Fruit fly (Drosophila melanogaster) whole organism, embryonic: ENCODE results near the gene Fer3HCH.

Experiments
- Atf6 ChIP-seq: fragments of 200-800 bp; sonication (Bioruptor generic); IDR thresholded peaks from 2 replicates; pipeline ENCODE4 v1.3.6; 2022; ENCODE audit warnings: missing biosample characterization, missing genetic modification characterization
- Bdp1 ChIP-seq: fragments of 200-800 bp; sonication (Bioruptor generic); optimal IDR thresholded peaks from 3 replicates; lab custom pipeline; 2016; ENCODE audit warnings: missing biosample characterization, missing genetic modification characterization
- Bteb2 ChIP-seq: fragments of 200-800 bp; sonication (Bioruptor generic); optimal IDR thresholded peaks from 2 replicates; lab custom pipeline; 2016; ENCODE audit warnings: missing biosample characterization, missing genetic modification characterization
- CG10959 ChIP-seq: fragments of 200-800 bp; sonication (Bioruptor generic); IDR thresholded peaks from 2 replicates; pipeline ENCODE4 v1.3.6; 2022; ENCODE audit warnings: missing biosample characterization, missing genetic modification characterization
- CG12391 ChIP-seq: fragments of 200-800 bp; sonication (Bioruptor generic); optimal IDR thresholded peaks from 3 replicates; lab custom pipeline; 2018; ENCODE audit warnings: missing biosample characterization, mild to moderate bottlenecking, missing genetic modification characterization, moderate library complexity
- CG14441 ChIP-seq: fragments of 200-800 bp; sonication (Bioruptor generic); IDR thresholded peaks from 2 replicates; pipeline ENCODE4 v1.3.6; 2022; ENCODE audit warnings: missing biosample characterization, missing genetic modification characterization
- CG14710 ChIP-seq: fragments of 200-800 bp; sonication (Bioruptor generic); optimal IDR thresholded peaks from 3 replicates; lab custom pipeline; 2019; ENCODE audit warnings: missing biosample characterization, mild to moderate bottlenecking, missing genetic modification characterization, moderate library complexity
- CG1603 ChIP-seq: fragments of 200-800 bp; sonication (Bioruptor generic); optimal IDR thresholded peaks from 2 replicates; lab custom pipeline; 2019; ENCODE audit warnings: missing biosample characterization, mild to moderate bottlenecking, missing genetic modification characterization, moderate library complexity
- CG17186 ChIP-seq: fragments of 200-800 bp; sonication (Bioruptor generic); optimal IDR thresholded peaks from 3 replicates; lab custom pipeline; 2017; ENCODE audit warnings: missing biosample characterization, missing genetic modification reagents, missing genetic modification characterization
- CG17912 ChIP-seq: fragments of 200-800 bp; sonication (Bioruptor generic); optimal IDR thresholded peaks from 2 replicates; lab custom pipeline; 2018; ENCODE audit warnings: missing biosample characterization, mild to moderate bottlenecking, missing genetic modification characterization
- CG18599 ChIP-seq: fragments of 200-800 bp; sonication (Bioruptor generic); optimal IDR thresholded peaks from 3 replicates; lab custom pipeline; 2017; ENCODE audit warnings: missing biosample characterization, missing genetic modification characterization, mild to moderate bottlenecking, moderate library complexity, missing genetic modification reagents
- CG2129 ChIP-seq: fragments of 200-800 bp; sonication (Bioruptor generic); IDR thresholded peaks from 2 replicates; pipeline ENCODE4 v1.3.6; 2022; ENCODE audit warnings: missing biosample characterization, missing genetic modification characterization; ENCODE audit not compliant: partially characterized antibody
- CG2199 ChIP-seq: fragments of 200-800 bp; sonication (Bioruptor generic); IDR thresholded peaks from 3 replicates; pipeline ENCODE4 v1.3.6; 2022; ENCODE audit warnings: missing biosample characterization, missing genetic modification characterization
- CG30403 ChIP-seq: fragments of 200-800 bp; sonication (Bioruptor generic); optimal IDR thresholded peaks from 3 replicates; lab custom pipeline; 2016; ENCODE audit warnings: missing biosample characterization, missing genetic modification characterization
- CG32772 ChIP-seq: fragments of 200-800 bp; sonication (Bioruptor generic); IDR thresholded peaks from 2 replicates; pipeline ENCODE4 v1.3.6; 2022; ENCODE audit warnings: missing biosample characterization, missing genetic modification characterization
- CG33557 ChIP-seq: fragments of 200-800 bp; sonication (Bioruptor generic); optimal IDR thresholded peaks from 2 replicates; lab custom pipeline; 2019; ENCODE audit warnings: missing biosample characterization, mild to moderate bottlenecking, missing genetic modification characterization, moderate library complexity
- CG42726 ChIP-seq: fragments of 200-800 bp; sonication (Bioruptor generic); IDR thresholded peaks from 2 replicates; pipeline ENCODE4 v1.3.6; 2022; ENCODE audit warnings: missing biosample characterization, missing genetic modification characterization; ENCODE audit not compliant: partially characterized antibody
- CG4282 ChIP-seq: fragments of 200-800 bp; sonication (Bioruptor generic); optimal IDR thresholded peaks from 2 replicates; lab custom pipeline; 2016; ENCODE audit warnings: missing biosample characterization, missing genetic modification characterization
- CG4820 ChIP-seq: fragments of 200-800 bp; sonication (Bioruptor generic); optimal IDR thresholded peaks from 3 replicates; lab custom pipeline; 2016; ENCODE audit warnings: missing biosample characterization, missing genetic modification characterization
- CG8089 ChIP-seq: fragments of 200-800 bp; sonication (Bioruptor generic); optimal IDR thresholded peaks from 3 replicates; lab custom pipeline; 2016; ENCODE audit warnings: missing biosample characterization, missing genetic modification characterization
- CG8924 ChIP-seq: fragments of 200-800 bp; optimal IDR thresholded peaks from 3 replicates; lab custom pipeline; 2019; ENCODE audit warnings: missing biosample characterization, mild to moderate bottlenecking, missing genetic modification characterization, moderate library complexity
- Chrac-16 ChIP-seq: fragments of 200-800 bp; sonication (Bioruptor generic); optimal IDR thresholded peaks from 3 replicates; lab custom pipeline; 2016; ENCODE audit warnings: missing biosample characterization, missing genetic modification characterization
- CoRest ChIP-seq: fragments of 200-800 bp; sonication (Bioruptor generic); optimal IDR thresholded peaks from 3 replicates; lab custom pipeline; 2018; ENCODE audit warnings: missing biosample characterization, mild to moderate bottlenecking, missing genetic modification characterization, moderate library complexity
- Drgx ChIP-seq: fragments of 200-800 bp; sonication (Bioruptor generic); IDR thresholded peaks from 2 replicates; pipeline ENCODE4 v1.3.6; 2022; ENCODE audit warnings: missing biosample characterization, missing genetic modification characterization
- E2f1 ChIP-seq: fragments of 200-800 bp; sonication (Bioruptor generic); IDR thresholded peaks from 2 replicates; pipeline ENCODE4 v1.3.6; 2022; ENCODE audit warnings: missing biosample characterization, missing genetic modification characterization
- GATAe ChIP-seq: fragments of 200-800 bp; sonication (Bioruptor generic); conservative IDR thresholded peaks from 2 replicates; pipeline ENCODE4 v1.3.6; 2022; ENCODE audit warnings: missing biosample characterization, missing genetic modification characterization
- Gug ChIP-seq: fragments of 200-800 bp; sonication (Bioruptor generic); IDR thresholded peaks from 4 replicates; pipeline ENCODE4 v1.3.6; 2022; ENCODE audit warnings: missing biosample characterization, missing genetic modification characterization
- Hsf ChIP-seq: fragments of 200-800 bp; sonication (Bioruptor generic); optimal IDR thresholded peaks from 3 replicates; lab custom pipeline; 2016; ENCODE audit warnings: missing biosample characterization, missing genetic modification characterization
- Pdp1 ChIP-seq, 2 experiments: fragments of 200-800 bp; sonication (Bioruptor generic); optimal IDR thresholded peaks; 3 replicates each; lab custom pipeline; 2016; ENCODE audit warnings: missing biosample characterization in 2 of 2, missing genetic modification characterization in 2 of 2, mild to moderate bottlenecking in 1 of 2, moderate library complexity in 1 of 2
- Spps ChIP-seq: fragments of 200-800 bp; sonication (Bioruptor generic); optimal IDR thresholded peaks from 2 replicates; lab custom pipeline; 2018; ENCODE audit warnings: missing biosample characterization, mild to moderate bottlenecking, missing genetic modification characterization
- bcd ChIP-seq: fragments of 200-800 bp; sonication (Bioruptor generic); optimal IDR thresholded peaks from 2 replicates; lab custom pipeline; 2017; ENCODE audit warnings: missing biosample characterization, mild to moderate bottlenecking, missing genetic modification characterization
- cwo ChIP-seq: fragments of 200-800 bp; sonication (Bioruptor generic); optimal IDR thresholded peaks from 3 replicates; lab custom pipeline; 2017; ENCODE audit warnings: missing biosample characterization, missing genetic modification characterization, mild to moderate bottlenecking, moderate library complexity, missing genetic modification reagents
- danr ChIP-seq: fragments of 200-800 bp; sonication (Bioruptor generic); IDR thresholded peaks from 2 replicates; pipeline ENCODE4 v1.3.6; 2022; ENCODE audit warnings: missing biosample characterization, missing genetic modification characterization
- ewg ChIP-seq: fragments of 200-800 bp; sonication (Bioruptor generic); optimal IDR thresholded peaks from 3 replicates; lab custom pipeline; 2017; ENCODE audit warnings: mild to moderate bottlenecking, missing biosample characterization, missing genetic modification reagents, missing genetic modification characterization
- insv ChIP-seq, 2 experiments: fragments of 200-800 bp; sonication (Bioruptor generic); optimal IDR thresholded peaks; 3 replicates each; lab custom pipeline; 2016 to 2018; ENCODE audit warnings: missing biosample characterization in 2 of 2, missing genetic modification characterization in 2 of 2
- jigr1 ChIP-seq: fragments of 200-800 bp; sonication (Bioruptor generic); IDR thresholded peaks from 3 replicates; pipeline ENCODE4 v1.3.6; 2022; ENCODE audit warnings: missing biosample characterization, missing genetic modification characterization
- jumu ChIP-seq: fragments of 200-800 bp; sonication (Bioruptor generic); optimal IDR thresholded peaks from 3 replicates; lab custom pipeline; 2016; ENCODE audit warnings: missing biosample characterization, missing genetic modification characterization
- lab ChIP-seq: fragments of 200-800 bp; sonication (Bioruptor generic); optimal IDR thresholded peaks from 3 replicates; lab custom pipeline; 2017; ENCODE audit warnings: missing biosample characterization, missing genetic modification characterization, mild to moderate bottlenecking, moderate library complexity, missing genetic modification reagents
- maf-S ChIP-seq: fragments of 200-800 bp; sonication (Bioruptor generic); optimal IDR thresholded peaks from 2 replicates; lab custom pipeline; 2016; ENCODE audit warnings: missing biosample characterization, missing genetic modification characterization
- p53 ChIP-seq: fragments of 200-800 bp; sonication (Bioruptor generic); optimal IDR thresholded peaks from 2 replicates; lab custom pipeline; 2016; ENCODE audit warnings: missing biosample characterization, missing genetic modification characterization
- phol ChIP-seq: fragments of 200-800 bp; sonication (Bioruptor generic); optimal IDR thresholded peaks from 3 replicates; lab custom pipeline; 2018; ENCODE audit warnings: missing biosample characterization, mild to moderate bottlenecking, missing genetic modification characterization, moderate library complexity
- pita ChIP-seq: fragments of 200-800 bp; sonication (Bioruptor generic); optimal IDR thresholded peaks from 2 replicates; lab custom pipeline; 2017; ENCODE audit warnings: missing biosample characterization, mild to moderate bottlenecking, missing genetic modification characterization
- sc ChIP-seq, 3 experiments: fragments of >200 bp in 2 of 3; fragments of 200-800 bp in 1 of 3; sonication (Bioruptor generic) in 1 of 3; optimal IDR thresholded peaks; 2 replicates in 2 of 3; 3 replicates in 1 of 3; lab custom pipeline; 2017; ENCODE audit warnings: mild to moderate bottlenecking in 1 of 3, missing biosample characterization in 1 of 3, missing genetic modification characterization in 1 of 3, missing genetic modification reagents in 1 of 3
- sd ChIP-seq: fragments of 200-800 bp; sonication (Bioruptor generic); optimal IDR thresholded peaks from 3 replicates; lab custom pipeline; 2018; ENCODE audit warnings: missing biosample characterization, mild to moderate bottlenecking, missing genetic modification characterization, moderate library complexity
- sisA ChIP-seq: fragments of 200-800 bp; sonication (Bioruptor generic); IDR thresholded peaks from 2 replicates; pipeline ENCODE4 v1.3.6; 2022; ENCODE audit warnings: missing biosample characterization, missing genetic modification characterization
- sqz ChIP-seq: fragments of 200-800 bp; sonication (Bioruptor generic); optimal IDR thresholded peaks from 3 replicates; lab custom pipeline; 2018; ENCODE audit warnings: missing biosample characterization, mild to moderate bottlenecking, missing genetic modification characterization
- sr ChIP-seq: fragments of 200-800 bp; sonication (Bioruptor generic); IDR thresholded peaks from 3 replicates; pipeline ENCODE4 v1.3.6; 2022; ENCODE audit warnings: missing biosample characterization, missing genetic modification characterization
- tap ChIP-seq: fragments of 200-800 bp; optimal IDR thresholded peaks from 3 replicates; lab custom pipeline; 2019; ENCODE audit warnings: missing biosample characterization, mild to moderate bottlenecking, missing genetic modification characterization, moderate library complexity
- unpg ChIP-seq: fragments of 200-800 bp; sonication (Bioruptor generic); optimal IDR thresholded peaks from 3 replicates; lab custom pipeline; 2018; ENCODE audit warnings: missing biosample characterization, mild to moderate bottlenecking, missing genetic modification characterization, moderate library complexity
- zfh2 ChIP-seq: fragments of 200-800 bp; sonication (Bioruptor generic); optimal IDR thresholded peaks from 2 replicates; lab custom pipeline; 2016; ENCODE audit warnings: missing biosample characterization, missing genetic modification characterization

The Fer3HCH gene

DNA sequence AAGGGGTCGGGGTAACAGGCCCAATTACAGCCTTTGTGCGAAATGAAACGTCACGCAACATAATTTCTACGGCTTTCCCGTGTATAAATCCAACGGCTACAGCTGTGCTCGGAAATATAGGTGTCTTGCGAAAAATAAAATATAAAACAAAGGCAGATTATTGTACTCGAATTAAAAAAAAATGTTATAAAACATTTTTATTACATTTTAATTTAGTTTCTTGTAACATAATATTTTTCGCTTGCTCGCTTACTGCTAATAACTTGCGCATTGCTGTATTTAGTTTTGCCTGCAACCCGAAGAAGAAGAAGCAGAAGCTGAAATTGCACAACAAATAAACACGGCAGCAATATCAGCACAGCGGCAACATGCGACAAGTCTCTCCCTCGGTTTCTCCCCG, 35.1 kb upstream of the Fer3HCH start (continued):
- no peak for TF ChIP-seq Hsf
- no peak for TF ChIP-seq CG17912 (GFP tag; lab: Kevin White, UChicago)
- TF ChIP-seq Bteb2 (GFP tag; lab: Kevin White, UChicago) = no peak
- TF ChIP-seq GATAe = no peak
- TF ChIP-seq E2f1 = peak; percentile 31; the same call in 1 of the 2 replicates
- TF ChIP-seq CG4282 (GFP tag; lab: Kevin White, UChicago) = no peak
- TF ChIP-seq CG1603 (tag; lab: Kevin White, UChicago) = peak; percentile 41
- peak; percentile 3 for TF ChIP-seq CG8924 (tag; lab: Kevin White, UChicago)
- 0 out of 2 replicates have a peak, but pooled peaks have one; percentile 35 for TF ChIP-seq CG32772 (GFP tag; lab: Robert Waterston, UW)
- TF ChIP-seq CG30403 = peak; percentile 18
- no peak for TF ChIP-seq zfh2 (GFP tag; lab: Kevin White, UChicago)
- peak; percentile 9 for TF ChIP-seq bcd (GFP tag; lab: Kevin White, UChicago)
- no peak for TF ChIP-seq jumu (GFP tag; lab: Kevin White, UChicago)
- no peak for TF ChIP-seq CG2129
- TF ChIP-seq CG2199 (GFP tag; lab: Robert Waterston, UW) = no peak
- TF ChIP-seq p53 (GFP tag; lab: Kevin White, UChicago) = no peak
- no peak for TF ChIP-seq sr
- TF ChIP-seq pita (GFP tag; lab: Kevin White, UChicago) = no peak
- TF ChIP-seq CG18599 (GFP tag; lab: Kevin White, UChicago) = no peak

dm6 chrX:13138887-13139286, 30.9 kb upstream of the Fer3HCH start, which contains the start of gene CG32645:
TSS of gene CG32645 (plus strand) at chrX:13139199.
- TF ChIP-seq Drgx (GFP tag; lab: Robert Waterston, UW) (0 out of 2 replicates have a peak, but pooled peaks have one; percentile 16), Gug (GFP tag; lab: Robert Waterston, UW) (no peak), lab (GFP tag; lab: Kevin White, UChicago) (no peak), CoRest (tag; lab: Kevin White, UChicago) (no peak), jigr1 (GFP tag; lab: Robert Waterston, UW) (no peak), cwo (GFP tag; lab: Kevin White, UChicago) (no peak), CG8089 (GFP tag; lab: Kevin White, UChicago) (no peak), Chrac-16 (GFP tag; lab: Kevin White, UChicago) (no peak), Pdp1 (GFP tag; optimal IDR thresholded peaks at IDR 0.05; lab: Kevin White, UChicago) (peak in 1 of 2 experiments; percentile 26), insv (GFP tag; optimal IDR thresholded peaks at IDR 0.05; lab: Kevin White, UChicago) (no peak), unpg (GFP tag; lab: Kevin White, UChicago) (no peak), sc (optimal IDR thresholded peaks at IDR 0.05; lab: Kevin White, UChicago) (no peak), sc (GFP tag; optimal IDR thresholded peaks at IDR 0.05; lab: Kevin White, UChicago) (no peak), CG12391 (tag; lab: Kevin White, UChicago) (no peak), maf-S (GFP tag; lab: Kevin White, UChicago) (no peak), phol (tag; lab: Kevin White, UChicago) (no peak), Atf6 (no peak), CG42726 (no peak), CG14441 (GFP tag; lab: Robert Waterston, UW) (no peak), CG4820 (GFP tag; lab: Kevin White, UChicago) (no peak), CG33557 (GFP tag; lab: Kevin White, UChicago) (peak; percentile 4), ewg (GFP tag; lab: Kevin White, UChicago) (no peak), Spps (tag; lab: Kevin White, UChicago) (peak; percentile 6), sd (tag; lab: Kevin White, UChicago) (peak; percentile 91), tap (tag; lab: Kevin White, UChicago) (no peak), CG17186 (GFP tag; lab: Kevin White, UChicago) (no peak), sisA (GFP tag; lab: Robert Waterston, UW) (no peak), CG14710 (no peak), sqz (GFP tag; lab: Kevin White, UChicago) (peak; percentile 80), GATAe (no peak), danr (GFP tag; lab: Robert Waterston, UW) (no peak), CG10959 (GFP tag; lab: Robert Waterston, UW) (no peak), Bdp1 (GFP tag; lab: Kevin White, UChicago) (no peak)
